Worm (Caenorhabditis elegans): ENCODE measurements around the gene rps-27.

- no peak for TF ChIP-seq W03F9.2 (tag; optimal IDR thresholded peaks at IDR 0.05)
- no peak for TF ChIP-seq dao-5 (tag; optimal IDR thresholded peaks at IDR 0.05)
These were observed 34.7 kb upstream of the rps-27 start, which contains the start of gene W03F9.9 for ce11 chrV:138592-138991.

All from whole organism, L4/young adult.